Worm (Caenorhabditis elegans) whole organism, early embryonic: ENCODE data around the gene del-1.

ENCODE experiments used
- B0310.2 ChIP-seq: sonication (generic microtip); optimal IDR thresholded peaks from 2 replicates; lab custom pipeline; 2016; ENCODE audit warnings: mild to moderate bottlenecking, missing genetic modification characterization, missing compliant biosample characterization
- ceh-36 ChIP-seq: sonication (generic microtip); optimal IDR thresholded peaks from 2 replicates; lab custom pipeline; 2016; ENCODE audit warnings: missing genetic modification characterization, inconsistent platforms, missing compliant biosample characterization
- flt-1 ChIP-seq: fragments of 200-800 bp; sonication (Bioruptor generic); IDR thresholded peaks from 2 replicates; pipeline ENCODE4 v1.3.6; 2022; ENCODE audit warnings: missing genetic modification characterization, missing compliant biosample characterization
- hmbx-1 ChIP-seq: sonication (generic microtip); optimal IDR thresholded peaks from 2 replicates; lab custom pipeline; 2016; ENCODE audit warnings: mild to moderate bottlenecking, missing genetic modification characterization, missing compliant biosample characterization
- hmg-4 ChIP-seq: fragments of 200-800 bp; sonication (Bioruptor generic); optimal IDR thresholded peaks from 2 replicates; lab custom pipeline; 2018; ENCODE audit warnings: mild to moderate bottlenecking, missing genetic modification characterization, missing compliant biosample characterization
- hnd-1 ChIP-seq: sonication (generic microtip); optimal IDR thresholded peaks from 2 replicates; lab custom pipeline; 2016; ENCODE audit warnings: missing genetic modification characterization, missing compliant biosample characterization
- pes-1 ChIP-seq: fragments of 200-800 bp; sonication (Bioruptor generic); IDR thresholded peaks from 2 replicates; pipeline ENCODE4 v1.3.6; 2022; ENCODE audit warnings: missing genetic modification reagents, missing genetic modification characterization, missing compliant biosample characterization
- sea-1 ChIP-seq: fragments of 200-800 bp; sonication (Bioruptor generic); conservative IDR thresholded peaks from 2 replicates; pipeline ENCODE4 v1.3.6; 2022; ENCODE audit warnings: missing genetic modification characterization, missing compliant biosample characterization
- tbx-11 ChIP-seq: fragments of 200-800 bp; sonication (Bioruptor generic); IDR thresholded peaks from 2 replicates; pipeline ENCODE4 v1.3.6; 2022; ENCODE audit warnings: missing genetic modification characterization, missing compliant biosample characterization

DNA sequence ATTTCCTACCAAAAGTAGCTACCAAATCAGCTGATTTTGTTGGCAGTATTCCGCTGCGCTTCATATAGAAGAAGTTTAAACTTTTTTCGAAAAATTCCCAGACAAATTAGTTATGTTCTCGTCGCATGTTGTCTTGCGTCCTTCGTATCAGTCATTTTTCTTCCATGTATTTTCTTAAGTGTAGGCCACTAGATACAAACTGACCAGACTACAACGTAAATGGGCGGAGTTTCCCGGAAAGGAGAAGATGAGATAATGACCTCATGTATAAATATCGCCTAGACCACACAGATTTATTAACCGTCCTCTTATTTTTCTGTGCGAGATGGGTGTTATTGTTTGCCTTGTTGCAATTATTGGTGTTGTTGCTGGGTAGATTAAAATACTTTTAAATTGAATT, 42.6 kb upstream of the del-1 start, which contains the start of gene cyp-13B2:
- TF ChIP-seq sea-1 (no peak), ceh-36 (tag; lab: Kevin White, UChicago) (no peak), pes-1 (GFP tag; lab: Robert Waterston, UW) (no peak), B0310.2 (tag; lab: Kevin White, UChicago) (no peak), hnd-1 (tag; lab: Kevin White, UChicago) (no peak), hmg-4 (GFP tag; lab: Kevin White, UChicago) (no peak), flt-1 (GFP tag; lab: Robert Waterston, UW) (no peak), tbx-11 (GFP tag; lab: Robert Waterston, UW) (no peak), hmbx-1 (tag; lab: Kevin White, UChicago) (no peak)
